Worm (Caenorhabditis elegans) whole organism, L2 larva: ENCODE data around the gene F20D6.1.

ENCODE experiments used
- blmp-1 ChIP-seq: sonication (generic microtip); optimal IDR thresholded peaks from 2 replicates; lab custom pipeline; 2017; ENCODE audit warnings: missing genetic modification characterization, mild to moderate bottlenecking, missing compliant biosample characterization, antibody characterized with exemption, moderate library complexity; ENCODE audit not compliant: insufficient read depth
- ceh-16 ChIP-seq: fragments of 150-350 bp; optimal IDR thresholded peaks from 2 replicates; lab custom pipeline; 2014; ENCODE audit warnings: missing biosample characterization, missing genetic modification characterization
- egl-27 ChIP-seq: sonication (generic microtip); optimal IDR thresholded peaks from 3 replicates; lab custom pipeline; 2017; ENCODE audit warnings: missing biosample characterization, missing genetic modification reagents, missing genetic modification characterization
- fos-1 ChIP-seq: fragments of 150-350 bp; optimal IDR thresholded peaks from 2 replicates; lab custom pipeline; 2014; ENCODE audit warnings: missing biosample characterization, missing genetic modification characterization
- lin-13 ChIP-seq: fragments of 150-350 bp; optimal IDR thresholded peaks from 2 replicates; lab custom pipeline; 2014; ENCODE audit warnings: missing biosample characterization, missing genetic modification reagents, missing genetic modification characterization
- nhr-10 ChIP-seq: sonication (generic microtip); optimal IDR thresholded peaks from 2 replicates; lab custom pipeline; 2017; ENCODE audit warnings: missing biosample characterization, missing genetic modification characterization
- nhr-11 ChIP-seq: fragments of 150-350 bp; optimal IDR thresholded peaks from 2 replicates; lab custom pipeline; 2014; ENCODE audit warnings: missing biosample characterization, missing genetic modification characterization
- nhr-6 ChIP-seq: fragments of 150-350 bp; optimal IDR thresholded peaks from 2 replicates; lab custom pipeline; 2014; ENCODE audit warnings: missing biosample characterization, missing genetic modification characterization
- nhr-77 ChIP-seq: fragments of 150-350 bp; optimal IDR thresholded peaks from 2 replicates; lab custom pipeline; 2014; ENCODE audit warnings: missing biosample characterization, missing genetic modification characterization
- sma-3 ChIP-seq: sonication (generic microtip); optimal IDR thresholded peaks from 2 replicates; lab custom pipeline; 2016; ENCODE audit warnings: missing genetic modification reagents, missing genetic modification characterization, missing compliant biosample characterization
- snpc-4 ChIP-seq: fragments of 150-350 bp; optimal IDR thresholded peaks from 2 replicates; lab custom pipeline; 2014; ENCODE audit warnings: missing biosample characterization, missing genetic modification characterization

DNA sequence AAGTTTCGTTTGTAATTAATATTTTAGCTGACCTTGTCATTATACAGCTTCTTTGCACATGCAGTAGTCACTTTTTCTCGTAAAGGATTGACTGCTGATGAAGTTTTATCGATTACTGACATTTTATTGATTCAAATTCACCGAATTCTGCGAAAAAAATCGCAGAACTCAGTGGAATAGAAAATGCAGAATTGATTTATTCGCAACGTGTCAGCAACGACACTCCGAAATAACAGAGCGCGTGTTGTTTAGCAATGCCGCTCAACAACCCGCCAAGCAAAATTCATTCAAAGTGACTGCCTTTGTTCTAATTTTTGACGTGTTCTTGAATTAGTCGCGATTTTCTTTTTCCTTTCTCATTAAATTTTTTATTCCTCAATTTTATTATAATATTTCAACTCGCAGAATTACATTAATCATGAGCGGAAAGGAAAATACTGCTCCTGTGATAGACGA lies 30.6 kb downstream of the F20D6.1 start, which contains the start of the genes cogc-6 and air-1:
- TF ChIP-seq sma-3 (GFP tag; lab: Kevin White, UChicago) = no peak
- TF ChIP-seq nhr-6 (tag; lab: Kevin White, UChicago) = no peak
- peak; percentile 11 for TF ChIP-seq snpc-4 (tag; lab: Kevin White, UChicago)
- no peak for TF ChIP-seq ceh-16 (tag; lab: Kevin White, UChicago)
- no peak for TF ChIP-seq nhr-77
- no peak for TF ChIP-seq egl-27 (tag; lab: Kevin White, UChicago)
- TF ChIP-seq blmp-1 (tag; lab: Kevin White, UChicago) = no peak
- no peak for TF ChIP-seq nhr-11 (tag; lab: Kevin White, UChicago)
- TF ChIP-seq fos-1 (tag; lab: Kevin White, UChicago) = no peak
- TF ChIP-seq lin-13 (GFP tag; lab: Kevin White, UChicago) = no peak
- TF ChIP-seq nhr-10 (tag; lab: Kevin White, UChicago) = no peak
